Fruit fly (Drosophila melanogaster) whole organism, prepupa: ENCODE data around the gene bun.

Experiments
- CG10669 ChIP-seq: fragments of 200-800 bp; sonication (Bioruptor generic); optimal IDR thresholded peaks from 3 replicates; lab custom pipeline; 2018; ENCODE audit warnings: missing biosample characterization, mild to moderate bottlenecking, missing genetic modification characterization, moderate library complexity
- CG11902 ChIP-seq: fragments of 200-800 bp; sonication (Bioruptor generic); optimal IDR thresholded peaks from 3 replicates; lab custom pipeline; 2016; ENCODE audit warnings: missing biosample characterization, missing genetic modification characterization
- CG4318 ChIP-seq: fragments of 200-800 bp; sonication (Bioruptor generic); optimal IDR thresholded peaks from 3 replicates; lab custom pipeline; 2017; ENCODE audit warnings: missing biosample characterization, mild to moderate bottlenecking, missing genetic modification characterization
- CG8319 ChIP-seq: fragments of 200-800 bp; sonication (Bioruptor generic); optimal IDR thresholded peaks from 3 replicates; lab custom pipeline; 2016; ENCODE audit warnings: missing biosample characterization, missing genetic modification characterization
- Ets21C ChIP-seq: fragments of 200-800 bp; sonication (Bioruptor generic); optimal IDR thresholded peaks from 3 replicates; lab custom pipeline; 2016; ENCODE audit warnings: missing biosample characterization, missing genetic modification characterization
- Gug ChIP-seq: fragments of 200-800 bp; sonication (Bioruptor generic); IDR thresholded peaks from 2 replicates; pipeline ENCODE4 v1.3.6; 2022; ENCODE audit warnings: missing biosample characterization, missing genetic modification characterization
- Hr39 ChIP-seq: fragments of 200-800 bp; sonication (Bioruptor generic); optimal IDR thresholded peaks from 2 replicates; lab custom pipeline; 2016; ENCODE audit warnings: missing biosample characterization, missing genetic modification characterization
- Sox14 ChIP-seq: fragments of 200-800 bp; sonication (Bioruptor generic); optimal IDR thresholded peaks from 3 replicates; lab custom pipeline; 2016; ENCODE audit warnings: missing biosample characterization, missing genetic modification characterization
- lz ChIP-seq: fragments of 200-800 bp; sonication (Bioruptor generic); optimal IDR thresholded peaks from 3 replicates; lab custom pipeline; 2016; ENCODE audit warnings: missing biosample characterization, missing genetic modification characterization

DNA sequence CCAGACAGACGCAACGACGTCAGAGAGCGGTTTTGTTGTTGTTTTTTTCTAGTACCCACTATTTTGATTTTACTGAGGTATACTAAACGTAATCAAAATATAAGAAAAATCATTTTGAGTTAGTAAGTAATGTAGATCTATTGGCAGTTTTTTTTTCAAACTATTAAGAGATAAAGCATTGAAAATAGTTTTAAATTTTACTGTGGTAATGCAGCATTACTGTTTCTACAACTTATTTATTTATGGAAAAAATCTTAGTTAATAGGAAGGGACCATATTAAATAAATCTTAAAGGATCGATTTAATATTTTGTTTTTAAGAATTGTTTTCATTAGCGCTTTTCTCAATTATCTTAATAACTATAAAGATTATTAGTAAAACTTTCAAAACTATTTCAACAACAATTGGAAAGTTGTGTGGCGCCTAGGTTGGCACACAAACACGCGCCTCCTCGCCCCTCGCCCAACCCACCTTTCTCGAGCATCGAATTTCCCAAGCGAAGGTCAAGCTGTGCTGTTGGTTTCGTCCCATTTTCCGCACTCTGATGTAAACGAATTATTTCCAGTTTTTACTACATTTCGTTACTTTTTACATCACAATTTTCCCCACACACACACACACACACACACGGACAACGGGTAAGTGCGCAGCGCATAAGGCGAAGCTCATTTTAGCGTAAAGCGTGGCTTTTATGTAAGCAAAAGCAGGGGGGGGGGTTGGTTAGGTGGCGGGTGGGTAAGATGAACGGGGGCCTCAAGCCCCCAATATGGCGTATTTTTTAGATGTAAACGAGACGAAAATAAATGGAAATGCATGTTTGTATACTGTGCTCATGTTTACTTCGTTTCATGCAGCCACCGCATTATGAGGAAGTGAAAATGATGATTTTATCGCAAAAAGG lies 16.2 kb downstream of the bun start:
- TF ChIP-seq Sox14 (GFP tag; lab: Kevin White, UChicago) (no peak), Gug (GFP tag; lab: Robert Waterston, UW) (no peak), lz (no peak), Hr39 (GFP tag; lab: Kevin White, UChicago) (no peak), Ets21C (GFP tag; lab: Kevin White, UChicago) (no peak), CG11902 (no peak), CG8319 (no peak), CG10669 (GFP tag; lab: Kevin White, UChicago) (no peak), CG4318 (GFP tag; lab: Kevin White, UChicago) (peak; percentile 64)
